Worm (Caenorhabditis elegans) whole organism, young adult: ENCODE data around the gene tmbi-4.

Experiments
- F10E7.11 ChIP-seq: sonication (generic microtip); optimal IDR thresholded peaks from 2 replicates; lab custom pipeline; 2017; ENCODE audit warnings: mild to moderate bottlenecking, missing genetic modification characterization, moderate library complexity, missing compliant biosample characterization
- F22D6.2 ChIP-seq: sonication (generic microtip); optimal IDR thresholded peaks from 2 replicates; lab custom pipeline; 2016; ENCODE audit warnings: mild to moderate bottlenecking, missing genetic modification characterization, missing compliant biosample characterization
- F23B12.7 ChIP-seq: sonication (generic microtip); optimal IDR thresholded peaks from 2 replicates; lab custom pipeline; 2017; ENCODE audit warnings: missing genetic modification characterization, mild to moderate bottlenecking, missing compliant biosample characterization, antibody characterized with exemption, moderate library complexity; ENCODE audit not compliant: insufficient read depth
- F39B2.1 ChIP-seq: fragments of 200-800 bp; sonication (Bioruptor generic); IDR thresholded peaks from 2 replicates; pipeline ENCODE4 v1.3.6; 2022; ENCODE audit warnings: missing genetic modification reagents, missing genetic modification characterization, missing compliant biosample characterization
- F57C9.4 ChIP-seq: sonication (generic microtip); optimal IDR thresholded peaks from 2 replicates; lab custom pipeline; 2017; ENCODE audit warnings: mild to moderate bottlenecking, missing genetic modification characterization, missing compliant biosample characterization
- K11D2.4 ChIP-seq: fragments of 200-800 bp; sonication (Bioruptor generic); IDR thresholded peaks from 2 replicates; pipeline ENCODE4 v1.3.6; 2022; ENCODE audit warnings: missing genetic modification reagents, missing genetic modification characterization, missing compliant biosample characterization
- K12H6.12 ChIP-seq: fragments of 200-800 bp; sonication (Bioruptor generic); optimal IDR thresholded peaks from 2 replicates; lab custom pipeline; 2018; ENCODE audit warnings: mild to moderate bottlenecking, missing genetic modification characterization, missing compliant biosample characterization
- Y53G8AR.9 ChIP-seq: fragments of 200-800 bp; sonication (Bioruptor generic); conservative IDR thresholded peaks from 2 replicates; pipeline ENCODE4 v1.3.6; 2022; ENCODE audit warnings: missing genetic modification reagents, missing genetic modification characterization, missing compliant biosample characterization
- Y67H2A.10 ChIP-seq: fragments of 200-800 bp; sonication (Bioruptor generic); conservative IDR thresholded peaks from 2 replicates; pipeline ENCODE4 v1.3.6; 2022; ENCODE audit warnings: missing genetic modification reagents, missing genetic modification characterization, missing compliant biosample characterization
- aptf-2 ChIP-seq: fragments of 200-800 bp; sonication (Bioruptor generic); conservative IDR thresholded peaks from 2 replicates; pipeline ENCODE4 v1.3.6; 2022; ENCODE audit warnings: missing genetic modification reagents, missing genetic modification characterization, missing compliant biosample characterization
- atf-7 ChIP-seq: sonication (generic microtip); optimal IDR thresholded peaks from 2 replicates; lab custom pipeline; 2017; ENCODE audit warnings: mild to moderate bottlenecking, missing genetic modification characterization, missing compliant biosample characterization
- attf-5 ChIP-seq: fragments of 200-800 bp; sonication (Bioruptor generic); optimal IDR thresholded peaks from 2 replicates; lab custom pipeline; 2018; ENCODE audit warnings: mild to moderate bottlenecking, missing genetic modification characterization, missing compliant biosample characterization
- bed-1 ChIP-seq: fragments of 200-800 bp; sonication (Bioruptor generic); IDR thresholded peaks from 2 replicates; pipeline ENCODE4 v1.3.6; 2022; ENCODE audit warnings: missing genetic modification reagents, missing genetic modification characterization, missing compliant biosample characterization
- cebp-1 ChIP-seq, 2 experiments: fragments of 200-800 bp in 1 of 2; sonication (Bioruptor generic) in 1 of 2; sonication (generic microtip) in 1 of 2; IDR thresholded peaks in 1 of 2; optimal IDR thresholded peaks in 1 of 2; 2 replicates each; pipeline versions ENCODE4 v1.3.6 to Lab custom; 2017 to 2022; ENCODE audit warnings: missing compliant biosample characterization in 2 of 2, missing genetic modification characterization in 2 of 2, mild to moderate bottlenecking in 1 of 2, missing genetic modification reagents in 1 of 2, moderate library complexity in 1 of 2
- ceh-40 ChIP-seq: fragments of 200-800 bp; sonication (Bioruptor generic); IDR thresholded peaks from 2 replicates; pipeline ENCODE4 v1.3.6; 2022; ENCODE audit warnings: missing genetic modification characterization, missing compliant biosample characterization
- chd-7 ChIP-seq: sonication (generic microtip); optimal IDR thresholded peaks from 2 replicates; lab custom pipeline; 2016; ENCODE audit warnings: mild to moderate bottlenecking, missing genetic modification characterization, moderate library complexity, missing compliant biosample characterization
- die-1 ChIP-seq: sonication (generic microtip); optimal IDR thresholded peaks from 2 replicates; lab custom pipeline; 2016; ENCODE audit warnings: missing genotype, mild to moderate bottlenecking, missing genetic modification characterization, missing compliant biosample characterization
- dox-1 ChIP-seq: fragments of 200-800 bp; sonication (Bioruptor generic); IDR thresholded peaks from 2 replicates; pipeline ENCODE4 v1.3.6; 2022; ENCODE audit warnings: missing genetic modification reagents, missing genetic modification characterization, missing compliant biosample characterization
- dpl-1 ChIP-seq: fragments of 150-350 bp; optimal IDR thresholded peaks from 2 replicates; lab custom pipeline; 2014; ENCODE audit warnings: missing biosample characterization, missing genetic modification reagents, missing genetic modification characterization
- efl-1 ChIP-seq: fragments of 150-350 bp; optimal IDR thresholded peaks from 2 replicates; lab custom pipeline; 2014; ENCODE audit warnings: missing biosample characterization, missing genetic modification reagents, missing genetic modification characterization
- hmg-1.2 ChIP-seq: fragments of 200-800 bp; sonication (Bioruptor generic); IDR thresholded peaks from 2 replicates; pipeline ENCODE4 v1.3.6; 2022; ENCODE audit warnings: missing genetic modification reagents, missing genetic modification characterization, missing compliant biosample characterization
- hsf-1 ChIP-seq: fragments of 200-800 bp; sonication (Bioruptor generic); IDR thresholded peaks from 2 replicates; pipeline ENCODE4 v1.3.6; 2022; ENCODE audit warnings: missing genetic modification reagents, missing genetic modification characterization, missing compliant biosample characterization
- let-607 ChIP-seq, 2 experiments: fragments of 200-800 bp in 1 of 2; sonication (Bioruptor generic) in 1 of 2; sonication (generic microtip) in 1 of 2; optimal IDR thresholded peaks; 2 replicates each; lab custom pipeline; 2016 to 2018; ENCODE audit warnings: mild to moderate bottlenecking in 2 of 2, missing compliant biosample characterization in 2 of 2, missing genetic modification characterization in 2 of 2, moderate library complexity in 2 of 2, missing genotype in 1 of 2
- lin-26 ChIP-seq: fragments of 200-800 bp; sonication (Bioruptor generic); IDR thresholded peaks from 2 replicates; pipeline ENCODE4 v1.3.6; 2022; ENCODE audit warnings: missing genetic modification reagents, missing genetic modification characterization, missing compliant biosample characterization
- lin-40 ChIP-seq: sonication (generic microtip); optimal IDR thresholded peaks from 2 replicates; lab custom pipeline; 2016; ENCODE audit warnings: missing genetic modification characterization, mild to moderate bottlenecking, missing compliant biosample characterization, missing genotype, missing genetic modification reagents
- lir-1 ChIP-seq: fragments of 200-800 bp; sonication (Bioruptor generic); conservative IDR thresholded peaks from 2 replicates; pipeline ENCODE4 v1.3.6; 2022; ENCODE audit warnings: missing genetic modification reagents, missing genetic modification characterization, missing compliant biosample characterization
- lsl-1 ChIP-seq: fragments of 200-800 bp; sonication (Bioruptor generic); optimal IDR thresholded peaks from 2 replicates; lab custom pipeline; 2018; ENCODE audit warnings: mild to moderate bottlenecking, missing genetic modification characterization, moderate library complexity, missing compliant biosample characterization
- lsy-27 ChIP-seq: sonication (generic microtip); optimal IDR thresholded peaks from 2 replicates; lab custom pipeline; 2017; ENCODE audit warnings: missing genetic modification characterization, mild to moderate bottlenecking, missing compliant biosample characterization, antibody characterized with exemption, missing genotype, borderline replicate concordance; ENCODE audit not compliant: insufficient read depth
- madf-8 ChIP-seq: fragments of 200-800 bp; sonication (Bioruptor generic); conservative IDR thresholded peaks from 2 replicates; pipeline ENCODE4 v1.3.6; 2022; ENCODE audit warnings: missing genetic modification reagents, missing genetic modification characterization, missing compliant biosample characterization
- mcd-1 ChIP-seq: fragments of 200-800 bp; sonication (Bioruptor generic); IDR thresholded peaks from 2 replicates; pipeline ENCODE4 v1.3.6; 2022; ENCODE audit warnings: missing genetic modification reagents, missing genetic modification characterization, missing compliant biosample characterization
- mes-4 ChIP-seq: sonication (generic microtip); optimal IDR thresholded peaks from 2 replicates; lab custom pipeline; 2016; ENCODE audit warnings: missing genotype, missing genetic modification characterization, missing compliant biosample characterization
- mxl-1 ChIP-seq: sonication (generic microtip); optimal IDR thresholded peaks from 2 replicates; lab custom pipeline; 2016; ENCODE audit warnings: missing genetic modification characterization, missing compliant biosample characterization
- nfya-2 ChIP-seq: fragments of 200-800 bp; sonication (Bioruptor generic); IDR thresholded peaks from 2 replicates; pipeline ENCODE4 v1.3.6; 2022; ENCODE audit warnings: missing genetic modification reagents, missing genetic modification characterization, missing compliant biosample characterization
- nhr-80 ChIP-seq: sonication (generic microtip); optimal IDR thresholded peaks from 2 replicates; lab custom pipeline; 2016; ENCODE audit warnings: missing genetic modification characterization, missing compliant biosample characterization
- pbrm-1 ChIP-seq: fragments of 200-800 bp; sonication (Bioruptor generic); IDR thresholded peaks from 2 replicates; pipeline ENCODE4 v1.3.6; 2022; ENCODE audit warnings: missing genetic modification reagents, missing genetic modification characterization, missing compliant biosample characterization
- sea-2 ChIP-seq: fragments of 200-800 bp; sonication (Bioruptor generic); IDR thresholded peaks from 2 replicates; pipeline ENCODE4 v1.3.6; 2022; ENCODE audit warnings: missing genetic modification characterization, missing compliant biosample characterization
- snpc-1.1 ChIP-seq: sonication (generic microtip); optimal IDR thresholded peaks from 2 replicates; lab custom pipeline; 2017; ENCODE audit warnings: missing genetic modification characterization, mild to moderate bottlenecking, missing compliant biosample characterization, antibody characterized with exemption, moderate library complexity, missing genotype, missing genetic modification reagents; ENCODE audit not compliant: insufficient read depth
- tbx-9 ChIP-seq: sonication (generic microtip); optimal IDR thresholded peaks from 2 replicates; lab custom pipeline; 2016; ENCODE audit warnings: borderline replicate concordance, missing genetic modification characterization, inconsistent platforms, missing compliant biosample characterization
- tlf-1 ChIP-seq: fragments of 200-800 bp; sonication (Bioruptor generic); optimal IDR thresholded peaks from 2 replicates; lab custom pipeline; 2018; ENCODE audit warnings: mild to moderate bottlenecking, missing genetic modification characterization, missing compliant biosample characterization
- unc-130 ChIP-seq: sonication (generic microtip); optimal IDR thresholded peaks from 2 replicates; lab custom pipeline; 2016; ENCODE audit warnings: missing genetic modification reagents, missing genetic modification characterization, missing compliant biosample characterization
- unc-62 ChIP-seq: fragments of 150-350 bp; optimal IDR thresholded peaks from 2 replicates; lab custom pipeline; 2014; ENCODE audit warnings: missing biosample characterization, missing genetic modification reagents, missing genetic modification characterization
- xnd-1 ChIP-seq: sonication (generic microtip); optimal IDR thresholded peaks from 2 replicates; lab custom pipeline; 2016; ENCODE audit warnings: missing genotype, missing genetic modification reagents, missing genetic modification characterization, missing compliant biosample characterization
- zfh-2 ChIP-seq: fragments of 200-800 bp; sonication (Bioruptor generic); conservative IDR thresholded peaks from 2 replicates; pipeline ENCODE4 v1.3.6; 2022; ENCODE audit warnings: missing genetic modification reagents, missing genetic modification characterization, missing compliant biosample characterization
- zim-3 ChIP-seq: sonication (generic microtip); optimal IDR thresholded peaks from 2 replicates; lab custom pipeline; 2017; ENCODE audit warnings: mild to moderate bottlenecking, missing genetic modification characterization, moderate library complexity, missing compliant biosample characterization
- ztf-3 ChIP-seq: fragments of 200-800 bp; sonication (Bioruptor generic); optimal IDR thresholded peaks from 2 replicates; lab custom pipeline; 2018; ENCODE audit warnings: mild to moderate bottlenecking, missing genetic modification characterization, missing compliant biosample characterization

The tmbi-4 gene

ce11 chrX:9150269-9150744, at the start of gene tmbi-4:
Gene tmbi-4 (plus strand): TSS chrX:9150694.
- TF ChIP-seq unc-62 = peak; percentile 15
- TF ChIP-seq mcd-1 = peak; percentile 69
- TF ChIP-seq hmg-1.2 (GFP tag; lab: Robert Waterston, UW) = peak; percentile 83
- TF ChIP-seq attf-5 (GFP tag; lab: Kevin White, UChicago) = peak; percentile 33
- no peak for TF ChIP-seq tlf-1 (GFP tag; lab: Kevin White, UChicago)
- peak; percentile 56 for TF ChIP-seq nhr-80 (tag; lab: Kevin White, UChicago)
- TF ChIP-seq cebp-1 (GFP tag; IDR thresholded peaks at IDR 0.05; lab: Robert Waterston, UW) = no peak
- peak; percentile 52 for TF ChIP-seq cebp-1 (tag; optimal IDR thresholded peaks at IDR 0.05; lab: Kevin White, UChicago)
- TF ChIP-seq K12H6.12 (tag; lab: Kevin White, UChicago) = peak; percentile 8
- no peak for TF ChIP-seq dpl-1 (GFP tag; lab: Kevin White, UChicago)
- TF ChIP-seq efl-1 = no peak
- TF ChIP-seq K11D2.4 (GFP tag; lab: Robert Waterston, UW) = 0 out of 2 replicates have a peak, but pooled peaks have one; percentile 31
- TF ChIP-seq lin-40 (tag; lab: Kevin White, UChicago) = peak; percentile 53
- TF ChIP-seq sea-2 (GFP tag; lab: Robert Waterston, UW) = no peak
- no peak for TF ChIP-seq dox-1 (GFP tag; lab: Robert Waterston, UW)
- peak in 1 of 2 experiments; percentile 57 for TF ChIP-seq let-607 (tag; optimal IDR thresholded peaks at IDR 0.05; lab: Kevin White, UChicago)

ce11 chrX:9102150-9102549, 48.3 kb upstream of the tmbi-4 start:
- TF ChIP-seq F57C9.4 (no peak), mcd-1 (no peak), zfh-2 (GFP tag; lab: Robert Waterston, UW) (peak; percentile 85), ceh-40 (no peak), mxl-1 (no peak), aptf-2 (GFP tag; lab: Robert Waterston, UW) (0 out of 2 replicates have a peak, but pooled peaks have one; percentile 25), F23B12.7 (tag; lab: Kevin White, UChicago) (no peak), nfya-2 (GFP tag; lab: Robert Waterston, UW) (no peak), let-607 (tag; optimal IDR thresholded peaks at IDR 0.05; lab: Kevin White, UChicago) (no peak), die-1 (tag; lab: Kevin White, UChicago) (no peak), hmg-1.2 (GFP tag; lab: Robert Waterston, UW) (peak; percentile 9; the same call in 1 of the 2 replicates), bed-1 (GFP tag; lab: Robert Waterston, UW) (no peak), lsl-1 (no peak), F10E7.11 (tag; lab: Kevin White, UChicago) (no peak), zim-3 (peak; percentile 34), pbrm-1 (GFP tag; lab: Robert Waterston, UW) (no peak), efl-1 (no peak), dox-1 (GFP tag; lab: Robert Waterston, UW) (peak; percentile 50), hsf-1 (GFP tag; lab: Robert Waterston, UW) (no peak), lin-26 (GFP tag; lab: Robert Waterston, UW) (peak; percentile 49; the same call in 1 of the 2 replicates), tbx-9 (tag; lab: Kevin White, UChicago) (no peak), F22D6.2 (tag; lab: Kevin White, UChicago) (no peak)

- no peak for TF ChIP-seq unc-130 (GFP tag; lab: Kevin White, UChicago)
- TF ChIP-seq F39B2.1 (GFP tag; lab: Robert Waterston, UW) = no peak
- no peak for TF ChIP-seq sea-2 (GFP tag; lab: Robert Waterston, UW)
- no peak for TF ChIP-seq lsy-27 (tag; lab: Kevin White, UChicago)
- no peak for TF ChIP-seq xnd-1
- no peak for TF ChIP-seq F57C9.4
- TF ChIP-seq lsl-1 = no peak
- TF ChIP-seq mes-4 = no peak
- no peak for TF ChIP-seq chd-7 (tag; lab: Kevin White, UChicago)
- TF ChIP-seq snpc-1.1 = no peak
- TF ChIP-seq lir-1 = no peak
- no peak for TF ChIP-seq Y67H2A.10 (GFP tag; lab: Robert Waterston, UW)
- TF ChIP-seq madf-8 (GFP tag; lab: Robert Waterston, UW) = no peak
- no peak for TF ChIP-seq mcd-1
- no peak for TF ChIP-seq ztf-3
- TF ChIP-seq Y53G8AR.9 (GFP tag; lab: Robert Waterston, UW) = no peak
- no peak for TF ChIP-seq atf-7 (tag; lab: Kevin White, UChicago)
Observed at ce11 chrX:9103048-9103447, 47.4 kb upstream of the tmbi-4 start.
